Fruit fly (Drosophila melanogaster) whole organism, embryonic: ENCODE measurements around the gene CG15412.

Source experiments
- B-H2 ChIP-seq: fragments of 200-800 bp; sonication (Bioruptor generic); optimal IDR thresholded peaks from 2 replicates; lab custom pipeline; 2018; ENCODE audit warnings: missing biosample characterization, mild to moderate bottlenecking, missing genetic modification characterization
- Blimp-1 ChIP-seq: fragments of 200-800 bp; sonication (Bioruptor generic); optimal IDR thresholded peaks from 3 replicates; lab custom pipeline; 2018; ENCODE audit warnings: missing biosample characterization, missing genetic modification characterization, mild to moderate bottlenecking, moderate library complexity, missing genetic modification reagents
- CG10267 ChIP-seq: fragments of 200-800 bp; sonication (Bioruptor generic); optimal IDR thresholded peaks from 2 replicates; lab custom pipeline; 2018; ENCODE audit warnings: missing biosample characterization, mild to moderate bottlenecking, missing genetic modification characterization, moderate library complexity
- CG11560 ChIP-seq: fragments of 200-800 bp; sonication (Bioruptor generic); IDR thresholded peaks from 3 replicates; pipeline ENCODE4 v1.3.6; 2022; ENCODE audit warnings: missing biosample characterization, missing genetic modification characterization
- CG15696 ChIP-seq: fragments of 200-800 bp; sonication (Bioruptor generic); optimal IDR thresholded peaks from 2 replicates; lab custom pipeline; 2019; ENCODE audit warnings: missing biosample characterization, mild to moderate bottlenecking, missing genetic modification characterization, moderate library complexity
- CG16815 ChIP-seq: fragments of 200-800 bp; sonication (Bioruptor generic); optimal IDR thresholded peaks from 3 replicates; lab custom pipeline; 2017; ENCODE audit warnings: missing biosample characterization, mild to moderate bottlenecking, missing genetic modification characterization
- CG18011 ChIP-seq: fragments of 200-800 bp; sonication (Bioruptor generic); optimal IDR thresholded peaks from 2 replicates; lab custom pipeline; 2017; ENCODE audit warnings: missing biosample characterization, missing genetic modification characterization, mild to moderate bottlenecking, moderate library complexity, missing genotype
- CG18476 ChIP-seq: fragments of 200-800 bp; sonication (Bioruptor generic); optimal IDR thresholded peaks from 2 replicates; lab custom pipeline; 2016; ENCODE audit warnings: missing biosample characterization, mild to moderate bottlenecking, missing genetic modification characterization
- CG2678 ChIP-seq: fragments of 200-800 bp; sonication (Bioruptor generic); optimal IDR thresholded peaks from 3 replicates; lab custom pipeline; 2019; ENCODE audit warnings: missing biosample characterization, mild to moderate bottlenecking, missing genetic modification characterization, moderate library complexity
- CG32772 ChIP-seq: fragments of 200-800 bp; sonication (Bioruptor generic); IDR thresholded peaks from 2 replicates; pipeline ENCODE4 v1.3.6; 2022; ENCODE audit warnings: missing biosample characterization, missing genetic modification characterization
- CG3838 ChIP-seq: fragments of 200-800 bp; sonication (Bioruptor generic); optimal IDR thresholded peaks from 3 replicates; lab custom pipeline; 2016; ENCODE audit warnings: missing biosample characterization, missing genetic modification characterization
- CG3847 ChIP-seq: fragments of 200-800 bp; sonication (Bioruptor generic); IDR thresholded peaks from 2 replicates; pipeline ENCODE4 v1.3.6; 2022; ENCODE audit warnings: missing biosample characterization, missing genetic modification characterization
- CG4328 ChIP-seq: fragments of 200-800 bp; sonication (Bioruptor generic); optimal IDR thresholded peaks from 3 replicates; lab custom pipeline; 2017; ENCODE audit warnings: missing biosample characterization, missing genetic modification reagents, missing genetic modification characterization
- CG6175 ChIP-seq: fragments of 200-800 bp; sonication (Bioruptor generic); IDR thresholded peaks from 3 replicates; pipeline ENCODE4 v1.3.6; 2022; ENCODE audit warnings: missing biosample characterization, missing genetic modification characterization
- CG6791 ChIP-seq: fragments of 200-800 bp; sonication (Bioruptor generic); IDR thresholded peaks from 3 replicates; pipeline ENCODE4 v1.3.6; 2022; ENCODE audit warnings: missing biosample characterization, missing genetic modification characterization; ENCODE audit not compliant: partially characterized antibody
- CG6854 ChIP-seq: fragments of 200-800 bp; sonication (Bioruptor generic); optimal IDR thresholded peaks from 3 replicates; lab custom pipeline; 2017; ENCODE audit warnings: missing biosample characterization, mild to moderate bottlenecking, missing genetic modification characterization
- CG8765 ChIP-seq: fragments of 200-800 bp; sonication (Bioruptor generic); IDR thresholded peaks from 2 replicates; pipeline ENCODE4 v1.3.6; 2022; ENCODE audit warnings: missing biosample characterization, missing genetic modification characterization
- CG9437 ChIP-seq: fragments of 200-800 bp; sonication (Bioruptor generic); optimal IDR thresholded peaks from 2 replicates; lab custom pipeline; 2018; ENCODE audit warnings: missing biosample characterization, mild to moderate bottlenecking, missing genetic modification characterization
- Dp ChIP-seq: fragments of 200-800 bp; sonication (Bioruptor generic); optimal IDR thresholded peaks from 2 replicates; lab custom pipeline; 2018; ENCODE audit warnings: missing biosample characterization, mild to moderate bottlenecking, missing genetic modification characterization, moderate library complexity
- E2f2 ChIP-seq: fragments of 200-800 bp; sonication (Bioruptor generic); IDR thresholded peaks from 2 replicates; pipeline ENCODE4 v1.3.6; 2022; ENCODE audit warnings: missing biosample characterization, missing genetic modification characterization
- Eip74EF ChIP-seq, 2 experiments: fragments of 200-800 bp in 1 of 2; fragments of >200 bp in 1 of 2; sonication (Bioruptor generic) in 1 of 2; optimal IDR thresholded peaks; 2 replicates each; lab custom pipeline; 2017 to 2019; ENCODE audit warnings: missing biosample characterization in 2 of 2, missing genetic modification characterization in 2 of 2, mild to moderate bottlenecking in 1 of 2, moderate library complexity in 1 of 2
- Fer2 ChIP-seq: fragments of 200-800 bp; sonication (Bioruptor generic); optimal IDR thresholded peaks from 2 replicates; lab custom pipeline; 2018; ENCODE audit warnings: missing biosample characterization, mild to moderate bottlenecking, missing genetic modification characterization, moderate library complexity
- HLHmδ ChIP-seq: fragments of 200-800 bp; sonication (Bioruptor generic); optimal IDR thresholded peaks from 2 replicates; lab custom pipeline; 2018; ENCODE audit warnings: missing biosample characterization, mild to moderate bottlenecking, missing genetic modification characterization, moderate library complexity
- Hand ChIP-seq: fragments of 200-800 bp; sonication (Bioruptor generic); optimal IDR thresholded peaks from 2 replicates; lab custom pipeline; 2017; ENCODE audit warnings: mild to moderate bottlenecking, missing biosample characterization, missing genetic modification reagents, missing genetic modification characterization
- HmgZ ChIP-seq: fragments of 200-800 bp; sonication (Bioruptor generic); optimal IDR thresholded peaks from 2 replicates; lab custom pipeline; 2018; ENCODE audit warnings: missing biosample characterization, mild to moderate bottlenecking, missing genetic modification characterization
- Meics ChIP-seq: fragments of 200-800 bp; sonication (Bioruptor generic); optimal IDR thresholded peaks from 2 replicates; lab custom pipeline; 2017; ENCODE audit warnings: missing biosample characterization, mild to moderate bottlenecking, missing genetic modification characterization
- Mes4 ChIP-seq: fragments of 200-800 bp; sonication (Bioruptor generic); optimal IDR thresholded peaks from 2 replicates; lab custom pipeline; 2016; ENCODE audit warnings: missing biosample characterization, missing genetic modification characterization
- Nf-YB ChIP-seq: fragments of 200-800 bp; sonication (Bioruptor generic); optimal IDR thresholded peaks from 3 replicates; lab custom pipeline; 2019; ENCODE audit warnings: missing biosample characterization, mild to moderate bottlenecking, missing genetic modification characterization, moderate library complexity
- Rfx ChIP-seq: fragments of 200-800 bp; sonication (Bioruptor generic); IDR thresholded peaks from 2 replicates; pipeline ENCODE4 v1.3.6; 2022; ENCODE audit warnings: missing biosample characterization, missing genetic modification characterization
- Six4 ChIP-seq: fragments of 200-800 bp; sonication (Bioruptor generic); optimal IDR thresholded peaks from 2 replicates; lab custom pipeline; 2016; ENCODE audit warnings: missing biosample characterization, missing genetic modification characterization
- btn ChIP-seq: fragments of 200-800 bp; sonication (Bioruptor generic); optimal IDR thresholded peaks from 2 replicates; lab custom pipeline; 2016; ENCODE audit warnings: missing biosample characterization, missing genetic modification characterization
- cato ChIP-seq: fragments of 200-800 bp; sonication (Bioruptor generic); optimal IDR thresholded peaks from 2 replicates; lab custom pipeline; 2016; ENCODE audit warnings: missing biosample characterization, missing genetic modification characterization, borderline replicate concordance
- chinmo ChIP-seq: fragments of 200-800 bp; sonication (Bioruptor generic); IDR thresholded peaks from 4 replicates; pipeline ENCODE4 v1.3.6; 2022; ENCODE audit warnings: missing biosample characterization, missing genetic modification characterization; ENCODE audit not compliant: partially characterized antibody
- chm ChIP-seq: fragments of 200-800 bp; sonication (Bioruptor generic); IDR thresholded peaks from 2 replicates; pipeline ENCODE4 v1.3.6; 2022; ENCODE audit warnings: missing biosample characterization, missing genetic modification characterization
- crc ChIP-seq: fragments of 200-800 bp; sonication (Bioruptor generic); optimal IDR thresholded peaks from 2 replicates; lab custom pipeline; 2016; ENCODE audit warnings: missing biosample characterization, missing genetic modification characterization
- crp ChIP-seq, 2 experiments: fragments of 200-800 bp; sonication (Bioruptor generic); optimal IDR thresholded peaks; 2 replicates in 1 of 2; 3 replicates in 1 of 2; lab custom pipeline; 2017; ENCODE audit warnings: missing biosample characterization in 2 of 2, missing genetic modification characterization in 2 of 2, mild to moderate bottlenecking in 1 of 2, moderate library complexity in 1 of 2
- gem ChIP-seq: fragments of 200-800 bp; sonication (Bioruptor generic); optimal IDR thresholded peaks from 2 replicates; lab custom pipeline; 2019; ENCODE audit warnings: missing biosample characterization, mild to moderate bottlenecking, missing genetic modification characterization, moderate library complexity
- insv ChIP-seq, 2 experiments: fragments of 200-800 bp; sonication (Bioruptor generic); optimal IDR thresholded peaks; 3 replicates each; lab custom pipeline; 2016 to 2018; ENCODE audit warnings: missing biosample characterization in 2 of 2, missing genetic modification characterization in 2 of 2
- jumu ChIP-seq: fragments of 200-800 bp; sonication (Bioruptor generic); optimal IDR thresholded peaks from 3 replicates; lab custom pipeline; 2016; ENCODE audit warnings: missing biosample characterization, missing genetic modification characterization
- lbe ChIP-seq: fragments of 200-800 bp; sonication (Bioruptor generic); optimal IDR thresholded peaks from 2 replicates; lab custom pipeline; 2016; ENCODE audit warnings: missing biosample characterization, mild to moderate bottlenecking, missing genetic modification characterization
- p53 ChIP-seq: fragments of 200-800 bp; sonication (Bioruptor generic); optimal IDR thresholded peaks from 2 replicates; lab custom pipeline; 2016; ENCODE audit warnings: missing biosample characterization, missing genetic modification characterization
- pita ChIP-seq: fragments of 200-800 bp; sonication (Bioruptor generic); optimal IDR thresholded peaks from 2 replicates; lab custom pipeline; 2017; ENCODE audit warnings: missing biosample characterization, mild to moderate bottlenecking, missing genetic modification characterization
- sna ChIP-seq: fragments of 200-800 bp; sonication (Bioruptor generic); IDR thresholded peaks from 2 replicates; pipeline ENCODE4 v1.3.6; 2022; ENCODE audit warnings: missing biosample characterization, missing genetic modification characterization; ENCODE audit not compliant: partially characterized antibody
- trh ChIP-seq: fragments of 200-800 bp; sonication (Bioruptor generic); optimal IDR thresholded peaks from 2 replicates; lab custom pipeline; 2016; ENCODE audit warnings: missing biosample characterization, missing genetic modification characterization
- wek ChIP-seq: fragments of 200-800 bp; sonication (Bioruptor generic); optimal IDR thresholded peaks from 3 replicates; lab custom pipeline; 2018; ENCODE audit warnings: missing biosample characterization, mild to moderate bottlenecking, missing genetic modification characterization, moderate library complexity
- zen2 ChIP-seq: fragments of 200-800 bp; sonication (Bioruptor generic); IDR thresholded peaks from 3 replicates; pipeline ENCODE4 v1.3.6; 2022; ENCODE audit warnings: missing biosample characterization, missing genetic modification characterization; ENCODE audit not compliant: partially characterized antibody
- zf30C ChIP-seq: fragments of 200-800 bp; sonication (Bioruptor generic); optimal IDR thresholded peaks from 3 replicates; lab custom pipeline; 2018; ENCODE audit warnings: missing biosample characterization, mild to moderate bottlenecking, missing genetic modification characterization
- zfh2 ChIP-seq: fragments of 200-800 bp; sonication (Bioruptor generic); optimal IDR thresholded peaks from 2 replicates; lab custom pipeline; 2016; ENCODE audit warnings: missing biosample characterization, missing genetic modification characterization

CG15412 gene

dm6 chr2L:3338566-3339215 lies 36.8 kb downstream of the CG15412 start (continued):
- TF ChIP-seq CG15696 (tag; lab: Kevin White, UChicago): peak; percentile 33
- TF ChIP-seq CG6854 (GFP tag; lab: Kevin White, UChicago): no peak
- TF ChIP-seq CG32772: peak; percentile 91
- TF ChIP-seq Mes4 (GFP tag; lab: Kevin White, UChicago): peak; percentile 83
- TF ChIP-seq Hand (GFP tag; lab: Kevin White, UChicago): no peak
- TF ChIP-seq wek (GFP tag; lab: Kevin White, UChicago): no peak
- TF ChIP-seq CG3847 (GFP tag; lab: Robert Waterston, UW): peak; percentile 44; the same call in 1 of the 2 replicates
- TF ChIP-seq CG16815 (GFP tag; lab: Kevin White, UChicago): peak; percentile 68
- TF ChIP-seq CG3838 (GFP tag; lab: Kevin White, UChicago): peak; percentile 45
- TF ChIP-seq CG8765 (GFP tag; lab: Robert Waterston, UW): no peak; the same call in 1 of the 2 replicates
- TF ChIP-seq lbe (GFP tag; lab: Kevin White, UChicago): no peak
- TF ChIP-seq btn: peak; percentile 76
- TF ChIP-seq B-H2 (GFP tag; lab: Kevin White, UChicago): no peak
- TF ChIP-seq insv (GFP tag; optimal IDR thresholded peaks at IDR 0.05; lab: Kevin White, UChicago): no peak
- no peak for TF ChIP-seq CG6175 (GFP tag; lab: Robert Waterston, UW)
- no peak for TF ChIP-seq Eip74EF (GFP tag; optimal IDR thresholded peaks at IDR 0.05; lab: Kevin White, UChicago)
- TF ChIP-seq CG9437 (GFP tag; lab: Kevin White, UChicago): peak; percentile 66
- no peak for TF ChIP-seq zen2 (GFP tag; lab: Robert Waterston, UW)
- TF ChIP-seq CG11560 (tag; lab: Robert Waterston, UW): no peak
- no peak for TF ChIP-seq CG4328 (GFP tag; lab: Kevin White, UChicago)
- no peak for TF ChIP-seq CG6791 (GFP tag; lab: Robert Waterston, UW)
- no peak for TF ChIP-seq sna (GFP tag; lab: Robert Waterston, UW)
- TF ChIP-seq CG18476 (GFP tag; lab: Kevin White, UChicago): peak; percentile 58
- no peak for TF ChIP-seq Meics
- TF ChIP-seq crc: peak; percentile 82
- peak; percentile 67 for TF ChIP-seq p53 (GFP tag; lab: Kevin White, UChicago)
- TF ChIP-seq HmgZ (tag; lab: Kevin White, UChicago): peak; percentile 9
- no peak for TF ChIP-seq Dp (GFP tag; lab: Kevin White, UChicago)
- TF ChIP-seq zf30C (GFP tag; lab: Kevin White, UChicago): no peak
- TF ChIP-seq chinmo: no peak
- peak in 1 of 2 experiments; percentile 43 for TF ChIP-seq crp (GFP tag; optimal IDR thresholded peaks at IDR 0.05; lab: Kevin White, UChicago)
- no peak for TF ChIP-seq zfh2 (GFP tag; lab: Kevin White, UChicago)
- no peak for TF ChIP-seq Rfx (GFP tag; lab: Robert Waterston, UW)
- peak; percentile 79 for TF ChIP-seq CG2678 (tag; lab: Kevin White, UChicago)
- TF ChIP-seq trh (GFP tag; lab: Kevin White, UChicago): peak; percentile 81
- no peak for TF ChIP-seq CG18011 (GFP tag; lab: Kevin White, UChicago)
- no peak for TF ChIP-seq Fer2 (tag; lab: Kevin White, UChicago)
- TF ChIP-seq HLHmδ (GFP tag; lab: Kevin White, UChicago): peak; percentile 68
- TF ChIP-seq cato (GFP tag; lab: Kevin White, UChicago): peak; percentile 81
- TF ChIP-seq Nf-YB (GFP tag; lab: Kevin White, UChicago): peak; percentile 56
- peak; percentile 81 for TF ChIP-seq CG10267 (tag; lab: Kevin White, UChicago)
- TF ChIP-seq Six4 (GFP tag; lab: Kevin White, UChicago): peak; percentile 89
- peak; percentile 19; the same call in 1 of the 2 replicates for TF ChIP-seq E2f2
- peak; percentile 94 for TF ChIP-seq chm
- TF ChIP-seq Blimp-1 (GFP tag; lab: Kevin White, UChicago): peak; percentile 90
- peak; percentile 91 for TF ChIP-seq gem (tag; lab: Kevin White, UChicago)
- TF ChIP-seq pita (GFP tag; lab: Kevin White, UChicago): no peak
- peak; percentile 88 for TF ChIP-seq jumu (GFP tag; lab: Kevin White, UChicago)
